Fruit fly (Drosophila melanogaster): ENCODE results near the gene CG34248.

DNA sequence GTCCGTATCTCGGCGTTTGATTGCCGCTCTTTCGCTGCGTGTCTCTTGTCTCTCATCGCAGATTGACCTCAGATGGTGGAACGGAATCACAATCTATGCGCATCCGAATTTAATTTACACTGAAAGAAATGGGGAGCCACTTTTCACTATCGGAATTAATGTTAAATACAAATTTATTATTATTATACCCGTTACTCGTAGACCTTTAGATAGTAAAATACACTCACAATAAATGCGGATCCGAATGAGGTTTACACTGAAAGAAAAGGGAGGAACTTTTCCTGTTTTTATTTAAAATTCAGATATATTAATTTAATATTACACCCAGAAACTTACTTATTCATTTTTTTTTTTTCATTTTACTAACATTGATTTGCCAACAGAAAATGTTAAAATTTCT lies 18.4 kb upstream of the CG34248 start:
- no peak for TF ChIP-seq rn (GFP tag; IDR thresholded peaks at IDR 0.05)
- TF ChIP-seq fd96Ca (GFP tag; IDR thresholded peaks at IDR 0.05), result no peak
- peak; percentile 10 for TF ChIP-seq CG8159 (tag; optimal IDR thresholded peaks at IDR 0.05)
- TF ChIP-seq CG4496 (GFP tag; IDR thresholded peaks at IDR 0.05), result no peak
- TF ChIP-seq Pif1B (GFP tag; optimal IDR thresholded peaks at IDR 0.05), result no peak
- no peak for TF ChIP-seq D1 (tag; optimal IDR thresholded peaks at IDR 0.05)
- peak; percentile 3 for TF ChIP-seq CG34367 (tag; optimal IDR thresholded peaks at IDR 0.05)

Data from whole organism, pupa.